Worm (Caenorhabditis elegans) whole organism, midembryonic: Measurements from ENCODE around the gene amdh-1.

Source experiments
- T22C8.4 ChIP-seq: fragments of 200-800 bp; sonication (Bioruptor generic); IDR thresholded peaks from 2 replicates; pipeline ENCODE4 v1.3.6; 2022; ENCODE audit warnings: missing genetic modification characterization, missing compliant biosample characterization
- cog-1 ChIP-seq: sonication (generic microtip); optimal IDR thresholded peaks from 2 replicates; lab custom pipeline; 2016; ENCODE audit warnings: missing genetic modification characterization, missing compliant biosample characterization
- flt-1 ChIP-seq: fragments of 200-800 bp; sonication (Bioruptor generic); IDR thresholded peaks from 2 replicates; pipeline ENCODE4 v1.3.6; 2022; ENCODE audit warnings: missing genetic modification characterization, missing compliant biosample characterization
- klf-2 ChIP-seq: fragments of 200-800 bp; sonication (Bioruptor generic); conservative IDR thresholded peaks from 2 replicates; pipeline ENCODE4 v1.3.6; 2022; ENCODE audit warnings: missing genetic modification reagents, missing genetic modification characterization, missing compliant biosample characterization
- med-1 ChIP-seq: sonication (generic microtip); optimal IDR thresholded peaks from 2 replicates; lab custom pipeline; 2017; ENCODE audit warnings: missing genetic modification characterization, mild to moderate bottlenecking, missing compliant biosample characterization, antibody characterized with exemption, missing genetic modification reagents; ENCODE audit not compliant: insufficient read depth
- ref-1 ChIP-seq: fragments of 200-800 bp; sonication (Bioruptor generic); conservative IDR thresholded peaks from 2 replicates; pipeline ENCODE4 v1.3.6; 2022; ENCODE audit warnings: missing genetic modification reagents, missing genetic modification characterization, missing compliant biosample characterization
- tab-1 ChIP-seq: fragments of 200-800 bp; sonication (Bioruptor generic); IDR thresholded peaks from 2 replicates; pipeline ENCODE4 v1.3.6; 2022; ENCODE audit warnings: missing genetic modification characterization, missing compliant biosample characterization
- ztf-23 ChIP-seq: fragments of 200-800 bp; sonication (Bioruptor generic); IDR thresholded peaks from 2 replicates; pipeline ENCODE4 v1.3.6; 2022; ENCODE audit warnings: missing genetic modification reagents, missing genetic modification characterization, missing compliant biosample characterization
- ztf-29 ChIP-seq: fragments of 200-800 bp; sonication (Bioruptor generic); IDR thresholded peaks from 2 replicates; pipeline ENCODE4 v1.3.6; 2022; ENCODE audit warnings: missing genetic modification reagents, missing genetic modification characterization, missing compliant biosample characterization

amdh-1 gene

DNA sequence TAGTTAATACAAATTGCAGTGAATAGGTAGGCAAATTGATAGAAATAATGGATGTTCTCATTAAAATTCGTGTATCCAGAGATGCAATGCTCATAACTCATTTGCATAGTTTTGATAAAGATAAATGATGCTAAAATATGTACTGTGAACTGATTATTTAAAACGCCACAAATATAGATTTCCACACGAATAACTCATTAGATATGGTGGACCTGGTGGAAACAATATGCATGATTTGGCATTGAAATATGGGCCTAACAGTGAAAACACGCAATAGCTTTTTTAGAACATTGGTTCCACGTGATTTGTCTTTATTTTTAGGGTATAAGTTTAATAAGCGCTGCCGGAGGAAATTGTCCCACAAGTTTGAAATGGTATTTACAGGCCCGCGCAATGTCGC is 18.7 kb downstream of the amdh-1 start, which contains the start of gene srg-3:
Gene srg-3 (minus strand): TSS at position 101 of the 400 bp plus-strand sequence.
- TF ChIP-seq klf-2 (GFP tag; lab: Robert Waterston, UW), result no peak
- TF ChIP-seq ref-1, result no peak
- no peak for TF ChIP-seq tab-1 (GFP tag; lab: Robert Waterston, UW)
- TF ChIP-seq flt-1 (GFP tag; lab: Robert Waterston, UW), result no peak
- no peak for TF ChIP-seq med-1
- no peak for TF ChIP-seq T22C8.4 (GFP tag; lab: Robert Waterston, UW)
- no peak for TF ChIP-seq ztf-23 (GFP tag; lab: Robert Waterston, UW)
- no peak for TF ChIP-seq cog-1 (tag; lab: Kevin White, UChicago)
- no peak for TF ChIP-seq ztf-29 (GFP tag; lab: Robert Waterston, UW)

DNA sequence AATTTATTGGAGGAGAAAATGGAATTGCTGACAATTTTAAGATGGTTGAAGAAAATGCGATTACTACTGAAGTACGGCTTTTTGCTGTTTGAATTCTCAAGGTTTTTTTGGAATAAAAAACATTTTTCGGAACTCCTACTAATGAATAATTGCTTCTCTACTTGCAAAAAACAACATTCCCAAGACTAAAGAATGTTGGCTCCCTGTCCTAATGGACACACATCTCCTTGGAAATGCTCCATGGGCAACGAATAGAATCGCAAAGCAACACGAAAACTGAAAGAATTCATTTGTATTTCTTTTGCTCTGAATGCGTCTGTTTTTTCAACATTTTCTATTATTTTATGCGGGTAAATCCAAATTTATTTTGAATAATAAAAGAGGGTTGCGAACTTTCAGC is 21.3 kb downstream of the amdh-1 start, which contains the start of gene C18F10.2:
Gene C18F10.2 (plus strand): TSS at position 301 of the 400 bp plus-strand sequence.
- TF ChIP-seq ztf-29 (GFP tag; lab: Robert Waterston, UW) (no peak), med-1 (no peak), klf-2 (GFP tag; lab: Robert Waterston, UW) (no peak), flt-1 (GFP tag; lab: Robert Waterston, UW) (no peak), ref-1 (no peak), cog-1 (tag; lab: Kevin White, UChicago) (no peak), T22C8.4 (GFP tag; lab: Robert Waterston, UW) (no peak)

- TF ChIP-seq klf-2 (GFP tag; lab: Robert Waterston, UW) (no peak), cog-1 (tag; lab: Kevin White, UChicago) (peak; percentile 6)
These were observed 26.8 kb downstream of the amdh-1 start, which contains the start of gene C18F10.7 for ce11 chrIII:6278301-6278827. C18F10.7 (minus strand) TSS chrIII:6278351.

DNA sequence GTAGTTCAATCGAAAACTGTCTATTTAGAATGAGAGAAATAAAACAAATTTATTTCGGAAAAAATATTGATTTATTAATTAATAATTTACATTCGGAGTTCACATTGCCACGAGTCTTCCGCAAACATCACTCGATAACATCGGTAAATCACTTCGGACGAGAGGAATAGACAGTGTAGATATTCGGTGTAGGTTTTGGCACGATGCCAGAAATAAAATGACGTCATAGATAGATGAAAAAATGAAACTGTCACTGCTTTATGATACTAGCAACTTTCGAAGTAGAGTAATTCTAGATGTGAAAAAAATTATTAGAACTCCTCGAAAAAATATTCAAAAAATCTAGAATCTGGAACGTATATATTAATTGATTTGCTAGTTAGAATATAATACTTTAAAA is 27.8 kb downstream of the amdh-1 start:
- TF ChIP-seq tab-1 (GFP tag; lab: Robert Waterston, UW) (no peak), ztf-23 (GFP tag; lab: Robert Waterston, UW) (no peak), klf-2 (GFP tag; lab: Robert Waterston, UW) (no peak), cog-1 (tag; lab: Kevin White, UChicago) (no peak), med-1 (no peak), T22C8.4 (GFP tag; lab: Robert Waterston, UW) (no peak), ztf-29 (GFP tag; lab: Robert Waterston, UW) (no peak), flt-1 (GFP tag; lab: Robert Waterston, UW) (no peak), ref-1 (no peak)

DNA sequence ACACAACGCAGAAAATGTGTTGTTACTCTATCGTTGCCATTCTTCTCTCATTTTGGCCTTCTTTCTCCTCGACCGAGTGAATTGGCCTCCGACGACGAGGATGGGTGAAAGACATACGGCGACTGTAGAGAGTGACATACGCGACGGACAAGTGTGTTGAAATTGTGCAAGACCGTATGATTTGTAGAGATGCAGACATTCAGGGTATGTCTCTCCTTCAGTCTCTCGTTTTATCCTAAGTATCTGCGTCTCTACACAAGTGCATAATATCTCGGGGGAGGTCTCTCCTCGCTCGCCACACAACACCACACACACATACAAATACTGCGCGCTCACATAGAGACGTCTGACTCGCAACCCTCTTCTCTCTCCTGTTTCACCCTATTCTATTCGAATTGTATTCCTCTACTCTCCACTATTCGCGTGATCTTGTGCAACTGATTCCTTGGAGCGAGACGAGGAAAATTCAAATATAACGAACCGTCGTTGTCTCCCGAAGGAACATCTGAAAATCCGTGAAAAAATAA is 28.5 kb downstream of the amdh-1 start, which contains the start of gene hmg-1.2:
Gene hmg-1.2 (plus strand): TSS at position 311 of the 527 bp plus-strand sequence.
- TF ChIP-seq tab-1 (GFP tag; lab: Robert Waterston, UW) (no peak), cog-1 (tag; lab: Kevin White, UChicago) (peak; percentile 74), med-1 (no peak), klf-2 (GFP tag; lab: Robert Waterston, UW) (no peak), flt-1 (GFP tag; lab: Robert Waterston, UW) (peak; percentile 49; the same call in 1 of the 2 replicates), ztf-29 (GFP tag; lab: Robert Waterston, UW) (no peak), T22C8.4 (GFP tag; lab: Robert Waterston, UW) (no peak)

ce11 chrIII:6283024-6283423 is 31.4 kb downstream of the amdh-1 start:
- TF ChIP-seq T22C8.4 (GFP tag; lab: Robert Waterston, UW) (peak; percentile 36; the same call in 1 of the 2 replicates), ref-1 (no peak), cog-1 (tag; lab: Kevin White, UChicago) (no peak), tab-1 (GFP tag; lab: Robert Waterston, UW) (no peak)

DNA sequence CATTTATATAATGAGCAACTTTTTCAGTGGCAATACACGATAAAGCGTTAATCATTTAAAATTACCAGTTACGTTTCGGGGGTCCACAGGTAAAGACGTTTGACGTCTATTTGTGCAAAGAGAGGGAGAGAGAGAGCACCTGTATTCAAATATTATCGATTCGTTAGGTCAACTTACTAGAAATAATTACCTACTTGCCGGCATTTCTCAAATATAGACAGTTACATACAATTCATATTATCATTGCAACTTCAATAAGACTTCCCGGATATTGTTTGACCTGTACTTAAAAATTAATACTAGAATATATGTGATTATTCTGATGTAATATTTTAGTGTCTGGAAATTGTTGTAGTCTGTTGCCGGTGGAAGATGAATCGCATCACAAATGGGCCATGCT is 34.3 kb downstream of the amdh-1 start, which contains the start of gene gadr-3:
Gene gadr-3 (minus strand): TSS at position 101 of the 400 bp plus-strand sequence.
- TF ChIP-seq med-1 (no peak), ztf-29 (GFP tag; lab: Robert Waterston, UW) (no peak), ztf-23 (GFP tag; lab: Robert Waterston, UW) (no peak)

DNA sequence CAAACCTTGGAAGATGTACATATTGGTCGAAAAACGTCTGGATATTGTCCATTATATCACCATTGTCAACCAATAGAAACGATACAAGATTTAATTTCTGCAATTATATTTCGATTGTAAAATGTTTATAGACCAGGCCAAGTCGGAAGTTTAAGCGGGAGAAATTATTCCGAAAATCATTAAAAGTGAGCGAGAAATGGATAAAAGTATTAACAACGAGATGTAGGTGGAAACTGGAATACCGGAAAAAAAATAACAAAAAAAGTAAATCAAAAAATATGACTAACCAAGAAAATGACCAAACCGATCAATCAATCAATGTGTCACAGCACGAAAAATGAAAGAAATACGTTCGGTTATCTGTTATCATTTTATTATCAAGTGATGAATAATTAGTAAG is 35.6 kb downstream of the amdh-1 start, which contains the start of gene F47D12.6:
Gene F47D12.6 (minus strand): TSS at position 101 of the 400 bp plus-strand sequence.
- TF ChIP-seq T22C8.4 (GFP tag; lab: Robert Waterston, UW), result no peak
- TF ChIP-seq ztf-29 (GFP tag; lab: Robert Waterston, UW), result no peak
- TF ChIP-seq tab-1 (GFP tag; lab: Robert Waterston, UW), result no peak
- no peak for TF ChIP-seq ref-1

- no peak for TF ChIP-seq cog-1 (tag; lab: Kevin White, UChicago)
- TF ChIP-seq ztf-23 (GFP tag; lab: Robert Waterston, UW), result no peak
- TF ChIP-seq klf-2 (GFP tag; lab: Robert Waterston, UW), result no peak
- TF ChIP-seq ztf-29 (GFP tag; lab: Robert Waterston, UW), result no peak
- no peak for TF ChIP-seq tab-1 (GFP tag; lab: Robert Waterston, UW)
- TF ChIP-seq med-1, result no peak
- no peak for TF ChIP-seq ref-1
These were observed 37.8 kb downstream of the amdh-1 start for ce11 chrIII:6289366-6289765.

DNA sequence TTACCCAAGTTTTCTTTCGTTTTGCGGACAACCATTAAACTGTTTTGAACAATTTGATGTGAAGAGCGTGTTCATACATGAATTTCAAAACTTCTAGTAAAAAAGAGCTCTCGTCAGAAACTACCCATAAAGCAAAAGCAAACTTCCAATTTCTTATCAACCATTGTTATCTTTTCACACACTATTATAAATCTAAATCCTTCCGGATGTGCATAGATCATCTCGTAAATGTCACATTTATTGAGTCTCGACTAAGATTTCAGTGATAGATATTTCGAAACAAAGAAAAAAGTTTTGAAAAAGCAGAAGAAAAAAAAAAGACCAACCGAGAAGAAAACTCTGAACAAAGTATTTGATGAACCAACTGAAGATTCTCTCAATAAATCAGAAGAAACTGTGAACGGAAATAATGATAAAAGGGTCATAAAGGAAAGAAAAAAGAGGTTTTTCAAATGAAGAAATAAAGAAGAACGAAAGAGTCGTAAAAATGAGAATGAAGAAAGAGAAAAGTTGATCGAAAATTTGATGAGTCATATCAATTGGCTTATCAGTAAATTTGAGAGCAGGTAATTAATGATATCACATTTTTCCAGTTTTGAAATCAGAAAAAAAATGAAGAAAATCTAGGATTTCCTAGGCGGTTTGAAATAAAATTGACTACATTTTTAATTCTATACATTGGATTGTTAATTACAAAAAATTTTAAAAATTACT is 39.0 kb downstream of the amdh-1 start:
- TF ChIP-seq cog-1 (tag; lab: Kevin White, UChicago) (no peak), klf-2 (GFP tag; lab: Robert Waterston, UW) (no peak), med-1 (no peak), ref-1 (no peak), ztf-23 (GFP tag; lab: Robert Waterston, UW) (no peak), tab-1 (GFP tag; lab: Robert Waterston, UW) (no peak), flt-1 (GFP tag; lab: Robert Waterston, UW) (no peak), ztf-29 (GFP tag; lab: Robert Waterston, UW) (no peak), T22C8.4 (GFP tag; lab: Robert Waterston, UW) (no peak)
